Worm (Caenorhabditis elegans): Measurements from ENCODE around the gene srlf-13.

ce11 chrIV:10851833-10852232 lies 44.6 kb downstream of the srlf-13 start, which contains the start of gene T11G6.4:
- TF ChIP-seq lin-39 (tag; optimal IDR thresholded peaks at IDR 0.05): no peak
- no peak for TF ChIP-seq ztf-11 (tag; optimal IDR thresholded peaks at IDR 0.05)
- TF ChIP-seq R02D3.7 (tag; optimal IDR thresholded peaks at IDR 0.05): no peak
- no peak for TF ChIP-seq lsy-2 (tag; optimal IDR thresholded peaks at IDR 0.05)
- TF ChIP-seq sma-9 (GFP tag; optimal IDR thresholded peaks at IDR 0.05): no peak
- no peak for TF ChIP-seq sma-9 (tag; optimal IDR thresholded peaks at IDR 0.05)
- TF ChIP-seq peb-1 (tag; optimal IDR thresholded peaks at IDR 0.05): no peak
- no peak for TF ChIP-seq ceh-16 (tag; optimal IDR thresholded peaks at IDR 0.05)
- TF ChIP-seq ceh-82 (tag; optimal IDR thresholded peaks at IDR 0.05): no peak
- no peak for TF ChIP-seq ztf-4 (tag; optimal IDR thresholded peaks at IDR 0.05)
- no peak for TF ChIP-seq zag-1 (tag; optimal IDR thresholded peaks at IDR 0.05)
- TF ChIP-seq aly-2 (tag; optimal IDR thresholded peaks at IDR 0.05): no peak
- TF ChIP-seq nhr-77 (tag; optimal IDR thresholded peaks at IDR 0.05): no peak
- no peak for TF ChIP-seq elt-1 (tag; optimal IDR thresholded peaks at IDR 0.05)
